Fruit fly (Drosophila melanogaster) whole organism: Measurements from ENCODE around the gene mRRF2.

Experiments
- CG8478 ChIP-seq: fragments of >200 bp; optimal IDR thresholded peaks from 2 replicates; lab custom pipeline; 2018; ENCODE audit warnings: inconsistent platforms
- psq ChIP-seq: fragments of >200 bp; optimal IDR thresholded peaks from 2 replicates; lab custom pipeline; 2017
- usp ChIP-seq: fragments of >200 bp; optimal IDR thresholded peaks from 2 replicates; lab custom pipeline; 2017; ENCODE audit warnings: missing biosample characterization, missing genetic modification characterization, mixed read lengths

dm6 chr3R:22626334-22626688, 12.8 kb downstream of the mRRF2 start:
- TF ChIP-seq CG8478 (lab: Kevin White, UChicago) = no peak
- TF ChIP-seq usp (GFP tag; lab: Kevin White, UChicago) = no peak
- no peak for TF ChIP-seq psq (lab: Kevin White, UChicago)
